Worm (Caenorhabditis elegans) whole organism, L1 larva: ENCODE results near the gene gsp-2.

Experiments
- C16A3.4 ChIP-seq: fragments of 150-350 bp; optimal IDR thresholded peaks from 2 replicates; lab custom pipeline; 2014; ENCODE audit warnings: missing biosample characterization, missing genetic modification characterization
- C34B4.2 ChIP-seq: sonication (generic microtip); optimal IDR thresholded peaks from 2 replicates; lab custom pipeline; 2017; ENCODE audit warnings: mild to moderate bottlenecking, missing genetic modification characterization, missing compliant biosample characterization
- aly-2 ChIP-seq: fragments of 150-350 bp; optimal IDR thresholded peaks from 2 replicates; lab custom pipeline; 2014; ENCODE audit warnings: missing biosample characterization, missing genetic modification characterization
- ama-1 ChIP-seq: fragments of 150-350 bp; optimal IDR thresholded peaks from 2 replicates; lab custom pipeline; 2014
- blmp-1 ChIP-seq: fragments of 150-350 bp; optimal IDR thresholded peaks from 2 replicates; lab custom pipeline; 2014; ENCODE audit warnings: missing biosample characterization, missing genetic modification characterization
- ceh-63 ChIP-seq: fragments of 200-800 bp; sonication (Bioruptor generic); optimal IDR thresholded peaks from 2 replicates; lab custom pipeline; 2018; ENCODE audit warnings: mild to moderate bottlenecking, missing genetic modification characterization, missing compliant biosample characterization
- ceh-8 ChIP-seq: fragments of 200-800 bp; sonication (Bioruptor generic); optimal IDR thresholded peaks from 2 replicates; lab custom pipeline; 2018; ENCODE audit warnings: mild to moderate bottlenecking, missing genetic modification characterization, moderate library complexity, missing compliant biosample characterization
- efl-1 ChIP-seq, 4 experiments: fragments of 150-350 bp; optimal IDR thresholded peaks in 3 of 4; peaks in 1 of 4; 1 replicate in 1 of 4; 2 replicates in 3 of 4; lab custom pipeline; 2014; ENCODE audit warnings: missing biosample characterization in 2 of 4, missing genetic modification characterization in 2 of 4, missing genetic modification reagents in 2 of 4
- egl-13 ChIP-seq: sonication (generic microtip); optimal IDR thresholded peaks from 2 replicates; lab custom pipeline; 2016; ENCODE audit warnings: missing genotype, missing genetic modification reagents, missing genetic modification characterization, missing compliant biosample characterization
- elt-2 ChIP-seq: sonication (generic microtip); optimal IDR thresholded peaks from 2 replicates; lab custom pipeline; 2016; ENCODE audit warnings: missing genetic modification characterization, mild to moderate bottlenecking, inconsistent platforms, missing compliant biosample characterization, missing genetic modification reagents
- fkh-10 ChIP-seq: sonication (generic microtip); optimal IDR thresholded peaks from 2 replicates; lab custom pipeline; 2017; ENCODE audit warnings: missing biosample characterization, missing genetic modification reagents, missing genetic modification characterization
- fkh-8 ChIP-seq: sonication (generic microtip); optimal IDR thresholded peaks from 2 replicates; lab custom pipeline; 2016; ENCODE audit warnings: mild to moderate bottlenecking, missing genetic modification characterization, missing compliant biosample characterization
- hlh-17 ChIP-seq: fragments of 200-800 bp; sonication (Bioruptor generic); optimal IDR thresholded peaks from 2 replicates; lab custom pipeline; 2018; ENCODE audit warnings: missing genetic modification characterization, mild to moderate bottlenecking, missing compliant biosample characterization, moderate library complexity, borderline replicate concordance
- lin-14 ChIP-seq: fragments of 200-800 bp; sonication (Bioruptor generic); optimal IDR thresholded peaks from 2 replicates; lab custom pipeline; 2018; ENCODE audit warnings: mild to moderate bottlenecking, missing genetic modification characterization, moderate library complexity, missing compliant biosample characterization
- lin-15B ChIP-seq: fragments of 150-350 bp; sonication (generic microtip); optimal IDR thresholded peaks from 3 replicates; lab custom pipeline; 2014; ENCODE audit warnings: missing biosample characterization, missing genetic modification characterization
- mep-1 ChIP-seq: fragments of 150-350 bp; optimal IDR thresholded peaks from 2 replicates; lab custom pipeline; 2014; ENCODE audit warnings: missing biosample characterization, missing genetic modification characterization
- nhr-12 ChIP-seq: sonication (generic microtip); optimal IDR thresholded peaks from 2 replicates; lab custom pipeline; 2017; ENCODE audit warnings: missing biosample characterization, missing genetic modification characterization
- nhr-19 ChIP-seq: fragments of 200-800 bp; sonication (Bioruptor generic); conservative IDR thresholded peaks from 2 replicates; pipeline ENCODE4 v1.3.6; 2022; ENCODE audit warnings: missing genetic modification characterization, missing compliant biosample characterization
- nhr-71 ChIP-seq: sonication (generic microtip); optimal IDR thresholded peaks from 2 replicates; lab custom pipeline; 2016; ENCODE audit warnings: mild to moderate bottlenecking, missing genetic modification characterization, moderate library complexity, missing compliant biosample characterization
- nhr-76 ChIP-seq: sonication (generic microtip); optimal IDR thresholded peaks from 2 replicates; lab custom pipeline; 2017; ENCODE audit warnings: missing biosample characterization, missing genetic modification characterization
- nhr-85 ChIP-seq: sonication (generic microtip); peaks from one replicate; lab custom pipeline; 2016; ENCODE audit warnings: missing genetic modification characterization, inconsistent platforms, missing compliant biosample characterization
- nhr-90 ChIP-seq: sonication (generic microtip); optimal IDR thresholded peaks from 2 replicates; lab custom pipeline; 2016; ENCODE audit warnings: mild to moderate bottlenecking, missing genetic modification characterization, missing compliant biosample characterization; ENCODE audit not compliant: poor library complexity
- pax-3 ChIP-seq: fragments of 200-800 bp; sonication (Bioruptor generic); optimal IDR thresholded peaks from 2 replicates; lab custom pipeline; 2018; ENCODE audit warnings: mild to moderate bottlenecking, missing genetic modification characterization, moderate library complexity, missing compliant biosample characterization
- rnt-1 ChIP-seq: sonication (generic microtip); optimal IDR thresholded peaks from 2 replicates; lab custom pipeline; 2016; ENCODE audit warnings: mild to moderate bottlenecking, missing genetic modification characterization, moderate library complexity, missing compliant biosample characterization
- skn-1 ChIP-seq: fragments of 150-350 bp; optimal IDR thresholded peaks from 2 replicates; lab custom pipeline; 2014; ENCODE audit warnings: missing biosample characterization, missing genetic modification characterization
- snpc-4 ChIP-seq: fragments of 150-350 bp; optimal IDR thresholded peaks from 2 replicates; lab custom pipeline; 2014; ENCODE audit warnings: missing biosample characterization, missing genetic modification characterization
- snu-23 ChIP-seq: sonication (generic microtip); optimal IDR thresholded peaks from 2 replicates; lab custom pipeline; 2016; ENCODE audit warnings: missing genetic modification characterization, missing compliant biosample characterization
- swsn-7 ChIP-seq: sonication (generic microtip); optimal IDR thresholded peaks from 2 replicates; lab custom pipeline; 2016; ENCODE audit warnings: missing genetic modification characterization, missing compliant biosample characterization
- tbx-2 ChIP-seq: sonication (generic microtip); optimal IDR thresholded peaks from 2 replicates; lab custom pipeline; 2016; ENCODE audit warnings: missing genetic modification characterization, missing compliant biosample characterization
- tlp-1 ChIP-seq: fragments of 150-350 bp; optimal IDR thresholded peaks from 2 replicates; lab custom pipeline; 2014; ENCODE audit warnings: missing biosample characterization, missing genetic modification characterization
- unc-98 ChIP-seq: fragments of 200-800 bp; sonication (Bioruptor generic); IDR thresholded peaks from 2 replicates; pipeline ENCODE4 v1.3.6; 2022; ENCODE audit warnings: missing genetic modification characterization, missing compliant biosample characterization
- ztf-4 ChIP-seq: fragments of 150-350 bp; optimal IDR thresholded peaks from 2 replicates; lab custom pipeline; 2014; ENCODE audit warnings: missing biosample characterization, missing genetic modification characterization

The gsp-2 gene

DNA sequence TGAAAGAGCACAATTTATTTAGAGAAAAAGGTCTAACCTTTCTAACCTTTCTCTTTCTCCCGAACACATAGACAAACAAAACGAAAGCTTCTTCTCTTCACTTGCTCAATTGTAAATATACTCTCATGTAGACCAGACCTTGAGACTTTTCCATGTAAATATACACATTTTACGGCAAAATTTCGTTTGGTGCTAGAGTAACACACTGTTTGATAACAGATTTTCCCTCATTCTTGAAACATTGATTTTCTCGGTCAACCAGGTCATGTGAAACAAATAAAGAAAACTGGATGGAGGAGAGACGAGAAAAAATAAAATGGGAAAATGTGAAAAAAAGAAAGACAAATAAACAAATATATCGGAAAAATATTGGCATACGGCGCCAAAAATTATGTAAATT is 14.4 kb upstream of the gsp-2 start (continued):
- TF ChIP-seq pax-3, result no peak
- no peak for TF ChIP-seq unc-98 (GFP tag; lab: Robert Waterston, UW)
- TF ChIP-seq elt-2, result peak; percentile 40
- peak; percentile 5 for TF ChIP-seq nhr-71 (tag; lab: Kevin White, UChicago)
- no peak for TF ChIP-seq ceh-63 (GFP tag; lab: Kevin White, UChicago)
- TF ChIP-seq swsn-7 (tag; lab: Kevin White, UChicago), result no peak
- TF ChIP-seq nhr-76, result no peak
- no peak for TF ChIP-seq ztf-4
- TF ChIP-seq lin-15B (tag; lab: Kevin White, UChicago), result no peak
- TF ChIP-seq tlp-1 (tag; lab: Kevin White, UChicago), result no peak
- TF ChIP-seq nhr-19, result no peak
- TF ChIP-seq aly-2 (tag; lab: Kevin White, UChicago), result no peak
- no peak for TF ChIP-seq efl-1 (optimal IDR thresholded peaks at IDR 0.05; lab: Kevin White, UChicago)
- TF ChIP-seq efl-1 (GFP tag; optimal IDR thresholded peaks at IDR 0.05 in 1 of 2; lab: Kevin White, UChicago), result no peak
- TF ChIP-seq hlh-17 (GFP tag; lab: Kevin White, UChicago), result no peak
- TF ChIP-seq tbx-2 (tag; lab: Kevin White, UChicago), result peak; percentile 24
- TF ChIP-seq nhr-12 (tag; lab: Kevin White, UChicago), result no peak
- TF ChIP-seq C34B4.2, result no peak

ce11 chrIII:7323331-7323730 is 13.1 kb upstream of the gsp-2 start:
- TF ChIP-seq skn-1, result no peak
- no peak for TF ChIP-seq aly-2 (tag; lab: Kevin White, UChicago)

DNA sequence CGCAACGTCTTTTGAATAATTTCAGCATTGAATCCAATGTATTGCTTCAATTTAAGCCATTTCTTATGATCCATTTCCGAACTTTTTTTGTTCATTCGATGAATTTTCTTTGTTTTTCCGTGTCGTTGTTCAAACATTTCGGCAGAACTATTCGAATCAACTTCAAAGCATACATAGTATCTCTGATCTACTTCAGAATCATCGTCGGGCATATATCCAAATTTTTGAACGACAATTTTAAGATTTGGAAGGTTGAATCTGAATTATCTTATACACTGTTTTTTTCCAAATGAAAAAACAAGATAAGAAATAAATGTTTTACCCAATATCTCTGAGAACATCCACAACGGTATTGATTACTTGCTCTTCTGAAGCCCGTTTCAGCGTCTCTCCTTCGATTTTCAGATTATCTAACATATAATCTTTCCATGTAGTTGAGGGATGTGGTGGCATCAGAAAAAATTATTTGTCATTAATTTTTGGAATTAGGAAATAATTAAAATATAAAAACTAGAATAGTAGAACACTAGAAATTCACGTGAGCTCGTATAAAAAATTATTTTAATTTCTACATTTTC is 7.1 kb upstream of the gsp-2 start, which contains the start of gene lab-2:
Gene lab-2, minus strand, starts transcription at position 453 of the 578 bp plus-strand sequence.
- no peak for TF ChIP-seq ceh-8 (GFP tag; lab: Kevin White, UChicago)
- TF ChIP-seq C34B4.2, result no peak
- no peak for TF ChIP-seq fkh-10 (GFP tag; lab: Kevin White, UChicago)
- peak; percentile 11 for TF ChIP-seq elt-2
- peak; percentile 22 for TF ChIP-seq aly-2 (tag; lab: Kevin White, UChicago)
- TF ChIP-seq C16A3.4 (tag; lab: Kevin White, UChicago), result peak; percentile 7
- TF ChIP-seq ztf-4, result peak; percentile 49
- peak; percentile 79 for TF ChIP-seq ama-1
- TF ChIP-seq nhr-90 (tag; lab: Kevin White, UChicago), result peak; percentile 22
- TF ChIP-seq efl-1 (optimal IDR thresholded peaks at IDR 0.05; lab: Kevin White, UChicago), result no peak
- peak in 1 of 2 experiments; percentile 78 for TF ChIP-seq efl-1 (GFP tag; optimal IDR thresholded peaks at IDR 0.05 in 1 of 2; lab: Kevin White, UChicago)

DNA sequence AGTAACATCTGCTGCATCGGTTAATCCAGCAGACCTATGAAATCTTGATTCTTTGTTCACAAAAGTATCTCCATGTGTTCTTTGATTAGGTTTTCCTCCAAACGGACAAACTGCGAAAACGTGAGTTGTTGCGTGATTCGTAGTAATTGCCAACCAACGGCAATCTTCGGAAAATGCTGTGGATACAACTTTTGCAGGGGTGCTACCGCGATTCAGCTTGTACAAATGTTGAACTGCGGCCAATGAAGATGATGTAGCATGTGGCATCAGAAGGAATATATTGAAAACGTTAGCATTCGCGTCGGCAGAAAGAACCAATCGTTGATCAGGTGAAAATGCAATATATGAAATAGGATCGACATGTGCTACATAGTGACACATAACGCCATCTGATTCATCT is 4.7 kb upstream of the gsp-2 start:
- TF ChIP-seq fkh-8 (tag; lab: Kevin White, UChicago) (no peak), aly-2 (tag; lab: Kevin White, UChicago) (no peak), swsn-7 (tag; lab: Kevin White, UChicago) (no peak), nhr-85 (tag; lab: Kevin White, UChicago) (peak; percentile 56), egl-13 (tag; lab: Kevin White, UChicago) (no peak)

DNA sequence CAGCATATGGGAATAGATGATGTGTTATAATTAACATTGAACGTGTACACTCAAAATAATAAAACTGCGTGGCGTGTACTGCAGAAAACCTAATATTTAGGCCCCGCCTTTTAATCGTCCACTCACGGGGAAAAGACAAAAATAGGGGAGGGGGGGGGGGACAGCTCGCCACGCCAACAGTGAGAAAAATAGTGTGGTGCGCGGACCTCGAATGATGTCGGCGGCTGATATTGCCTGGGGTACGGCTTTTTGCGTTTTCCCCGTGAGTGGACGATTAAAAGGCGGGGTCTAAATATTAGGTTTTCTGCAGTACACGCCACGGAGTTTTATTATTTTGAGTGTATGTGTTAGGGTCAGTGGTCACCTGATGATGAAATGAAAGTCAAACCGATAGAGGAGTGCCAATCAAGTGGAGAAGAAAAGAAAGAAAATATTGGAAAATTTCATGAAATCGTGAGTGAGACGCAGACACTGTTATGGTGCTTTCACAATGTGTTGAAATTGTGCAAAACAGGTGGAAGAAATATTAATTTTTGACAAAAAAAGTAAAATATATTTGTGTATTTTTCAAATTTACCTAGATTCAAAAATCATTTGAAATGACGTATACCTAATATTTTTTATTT is 2.4 kb upstream of the gsp-2 start:
- TF ChIP-seq lin-14 (GFP tag; lab: Kevin White, UChicago) (peak; percentile 32), nhr-71 (tag; lab: Kevin White, UChicago) (peak; percentile 17), blmp-1 (peak; percentile 50), nhr-85 (tag; lab: Kevin White, UChicago) (peak; percentile 1), mep-1 (tag; lab: Kevin White, UChicago) (peak; percentile 8), skn-1 (peak; percentile 40), rnt-1 (peak; percentile 29), snpc-4 (tag; lab: Kevin White, UChicago) (peak; percentile 69), snu-23 (GFP tag; lab: Kevin White, UChicago) (peak; percentile 14)
- TF ChIP-seq, all 84 proteins: peak for 9; not testable (repeated sequence) for 75
